Worm (Caenorhabditis elegans) whole organism, L4 larva: ENCODE measurements around the gene D2089.3.

ENCODE experiments used
- ces-1 ChIP-seq: fragments of 150-350 bp; sonication (generic microtip); optimal IDR thresholded peaks from 4 replicates; lab custom pipeline; 2014; ENCODE audit warnings: missing biosample characterization, missing genetic modification reagents, missing genetic modification characterization
- lin-15B ChIP-seq: fragments of 150-350 bp; sonication (generic microtip); optimal IDR thresholded peaks from 3 replicates; lab custom pipeline; 2014; ENCODE audit warnings: missing biosample characterization, missing genetic modification characterization
- lin-29 ChIP-seq: fragments of 200-800 bp; sonication (Bioruptor generic); IDR thresholded peaks from 2 replicates; pipeline ENCODE4 v1.3.6; 2022; ENCODE audit warnings: missing genetic modification reagents, missing genetic modification characterization, missing compliant biosample characterization

DNA sequence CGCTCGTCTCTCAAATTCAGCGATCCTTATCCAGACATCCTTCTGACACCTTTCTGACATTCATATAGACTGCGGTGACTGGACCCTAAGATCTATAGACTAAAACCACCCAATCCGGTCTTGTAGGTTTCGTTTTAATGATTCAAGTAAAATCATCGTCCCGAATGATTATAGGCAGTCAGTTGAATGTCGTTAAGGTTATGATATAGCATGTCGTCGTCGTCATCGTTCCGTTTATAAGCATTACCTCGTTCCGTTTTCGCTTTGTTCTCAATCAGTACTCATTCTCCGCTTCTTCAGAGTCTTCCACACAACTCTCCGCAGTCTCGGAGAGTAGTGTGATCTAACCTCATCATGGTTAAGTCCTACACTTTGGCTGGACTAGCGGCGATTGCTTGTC is 43.7 kb upstream of the D2089.3 start, which contains the start of gene bli-1:
- TF ChIP-seq lin-15B (tag; lab: Kevin White, UChicago), result no peak
- no peak for TF ChIP-seq ces-1
- TF ChIP-seq lin-29 (GFP tag; lab: Robert Waterston, UW), result no peak
